Worm (Caenorhabditis elegans): Measurements from ENCODE around the gene W02A2.12.

DNA sequence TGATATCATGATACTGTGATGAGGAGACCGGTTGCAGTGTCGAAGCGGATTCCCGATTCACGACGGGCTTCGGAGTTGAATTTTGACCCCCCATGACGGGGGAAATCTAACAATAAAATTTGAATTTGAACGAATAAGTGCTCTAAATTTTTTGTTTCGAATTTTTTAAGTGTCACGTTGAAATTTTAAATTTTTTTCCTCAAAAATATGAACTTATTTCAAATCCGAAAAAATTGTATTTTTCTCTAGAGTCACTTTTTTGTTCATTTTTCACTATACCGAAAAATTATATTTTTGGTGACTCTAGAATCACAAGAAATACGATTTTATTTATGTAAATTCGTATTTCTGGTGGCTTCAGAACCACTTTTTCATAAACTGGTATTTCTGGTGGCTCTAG is 9.9 kb upstream of the W02A2.12 start, which contains the start of gene W02A2.8:
- TF ChIP-seq pag-3 (tag; optimal IDR thresholded peaks at IDR 0.05; ENCODE audit: borderline replicate concordance) (no peak), nhr-232 (tag; optimal IDR thresholded peaks at IDR 0.05) (no peak), T23F11.4 (GFP tag; optimal IDR thresholded peaks at IDR 0.05) (no peak), K02D7.2 (tag; optimal IDR thresholded peaks at IDR 0.05) (no peak)
